Worm (Caenorhabditis elegans) whole organism, midembryonic: ENCODE measurements around the gene Y73B6BL.44.

Source experiments
- T22C8.4 ChIP-seq: fragments of 200-800 bp; sonication (Bioruptor generic); IDR thresholded peaks from 2 replicates; pipeline ENCODE4 v1.3.6; 2022; ENCODE audit warnings: missing genetic modification characterization, missing compliant biosample characterization
- cog-1 ChIP-seq: sonication (generic microtip); optimal IDR thresholded peaks from 2 replicates; lab custom pipeline; 2016; ENCODE audit warnings: missing genetic modification characterization, missing compliant biosample characterization
- flt-1 ChIP-seq: fragments of 200-800 bp; sonication (Bioruptor generic); IDR thresholded peaks from 2 replicates; pipeline ENCODE4 v1.3.6; 2022; ENCODE audit warnings: missing genetic modification characterization, missing compliant biosample characterization
- ref-1 ChIP-seq: fragments of 200-800 bp; sonication (Bioruptor generic); conservative IDR thresholded peaks from 2 replicates; pipeline ENCODE4 v1.3.6; 2022; ENCODE audit warnings: missing genetic modification reagents, missing genetic modification characterization, missing compliant biosample characterization
- tab-1 ChIP-seq: fragments of 200-800 bp; sonication (Bioruptor generic); IDR thresholded peaks from 2 replicates; pipeline ENCODE4 v1.3.6; 2022; ENCODE audit warnings: missing genetic modification characterization, missing compliant biosample characterization
- ztf-29 ChIP-seq: fragments of 200-800 bp; sonication (Bioruptor generic); IDR thresholded peaks from 2 replicates; pipeline ENCODE4 v1.3.6; 2022; ENCODE audit warnings: missing genetic modification reagents, missing genetic modification characterization, missing compliant biosample characterization

DNA sequence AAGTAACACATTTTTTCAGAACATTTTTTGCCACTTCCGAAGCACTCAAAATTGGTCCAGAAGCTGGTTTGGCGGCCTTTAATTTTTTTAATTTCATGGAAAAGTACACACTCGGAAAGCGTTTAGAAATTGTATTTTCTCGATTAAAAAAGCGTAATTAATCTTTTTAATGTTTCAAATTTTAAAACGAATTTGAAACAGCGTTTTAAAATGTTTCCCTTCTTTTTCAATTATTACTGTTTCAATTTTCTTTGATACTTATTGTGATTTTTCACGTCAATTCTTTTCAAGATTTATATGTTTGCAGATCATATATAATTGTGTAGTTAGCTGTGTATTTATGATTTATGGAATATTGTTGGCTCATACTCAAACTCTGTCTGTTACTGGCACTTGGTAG is 29.4 kb upstream of the Y73B6BL.44 start, which contains the start of gene acr-25:
- TF ChIP-seq flt-1 (GFP tag; lab: Robert Waterston, UW) (no peak), cog-1 (tag; lab: Kevin White, UChicago) (no peak), ztf-29 (no peak), T22C8.4 (GFP tag; lab: Robert Waterston, UW) (no peak), ref-1 (GFP tag; lab: Robert Waterston, UW) (no peak), tab-1 (GFP tag; lab: Robert Waterston, UW) (no peak)
